Fruit fly (Drosophila melanogaster) Kc167 (cell line): Measurements from ENCODE around the gene Alp12.

ENCODE experiments used
- Myc ChIP-seq: fragments of >200 bp; optimal IDR thresholded peaks from 2 replicates; lab custom pipeline; 2017; ENCODE audit warnings: missing external identifiers
- Sin3A ChIP-seq: fragments of >200 bp; optimal IDR thresholded peaks from 2 replicates; lab custom pipeline; 2018; ENCODE audit warnings: missing external identifiers
- h ChIP-seq: fragments of >200 bp; optimal IDR thresholded peaks from 3 replicates; lab custom pipeline; 2018; ENCODE audit warnings: missing external identifiers
- insv ChIP-seq: fragments of >200 bp; optimal IDR thresholded peaks from 3 replicates; lab custom pipeline; 2018; ENCODE audit warnings: missing external identifiers
- psq ChIP-seq: fragments of >200 bp; optimal IDR thresholded peaks from 2 replicates; lab custom pipeline; 2017; ENCODE audit warnings: missing external identifiers
- ttk ChIP-seq: sonication (Bioruptor generic); optimal IDR thresholded peaks from 2 replicates; lab custom pipeline; 2017; ENCODE audit warnings: missing external identifiers

Alp12 gene

DNA sequence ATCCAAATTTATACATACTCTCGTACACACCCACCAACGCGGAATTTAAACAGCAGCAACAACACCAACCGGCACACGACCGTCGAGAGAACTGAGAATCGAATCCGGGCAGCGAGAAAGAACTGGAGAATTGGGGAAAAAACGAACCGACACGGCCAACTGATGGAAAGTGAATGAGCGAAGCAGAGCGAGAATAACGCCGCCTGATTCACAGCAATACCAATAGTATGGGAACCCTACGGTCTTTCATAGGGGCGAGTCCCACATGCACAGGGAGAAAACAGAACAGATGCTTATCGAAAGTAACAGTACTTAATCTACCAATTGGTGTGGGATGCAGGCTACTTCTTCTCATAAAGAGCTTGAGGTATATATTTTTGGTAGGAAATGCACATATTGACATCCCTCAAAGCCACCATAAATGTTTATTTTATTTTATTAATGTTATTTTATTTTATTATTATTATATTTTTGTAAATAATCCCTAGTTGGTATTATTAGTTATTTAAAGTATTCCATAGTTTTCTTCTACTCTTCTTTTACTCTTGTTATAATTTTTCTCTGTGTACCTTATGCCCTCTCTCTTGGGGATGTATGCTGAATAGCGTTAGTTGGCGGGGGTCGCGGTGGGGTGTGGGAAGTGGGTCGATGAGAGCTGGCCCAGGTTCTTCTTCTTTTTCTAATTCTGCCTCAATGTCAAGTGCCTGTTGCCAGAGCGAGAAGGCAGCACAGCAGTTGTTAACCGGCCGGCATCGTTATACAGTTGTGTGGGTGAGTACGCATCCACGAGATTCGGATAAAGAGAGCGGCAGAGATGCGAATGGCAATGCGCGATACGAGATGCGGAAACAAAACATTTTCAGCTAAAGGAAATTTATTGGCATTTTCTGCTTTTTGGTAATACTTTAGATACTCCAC, 25.3 kb upstream of the Alp12 start, which contains the start of gene CG17544:
Gene CG17544 (minus strand): TSS at position 177 of the 918 bp plus-strand sequence.
- no peak for TF ChIP-seq h (lab: Kevin White, UChicago)
- no peak for TF ChIP-seq ttk (lab: Kevin White, UChicago)
- TF ChIP-seq insv (lab: Kevin White, UChicago): no peak
- no peak for TF ChIP-seq Myc
- TF ChIP-seq psq: no peak
- no peak for TF ChIP-seq Sin3A (lab: Kevin White, UChicago)

DNA sequence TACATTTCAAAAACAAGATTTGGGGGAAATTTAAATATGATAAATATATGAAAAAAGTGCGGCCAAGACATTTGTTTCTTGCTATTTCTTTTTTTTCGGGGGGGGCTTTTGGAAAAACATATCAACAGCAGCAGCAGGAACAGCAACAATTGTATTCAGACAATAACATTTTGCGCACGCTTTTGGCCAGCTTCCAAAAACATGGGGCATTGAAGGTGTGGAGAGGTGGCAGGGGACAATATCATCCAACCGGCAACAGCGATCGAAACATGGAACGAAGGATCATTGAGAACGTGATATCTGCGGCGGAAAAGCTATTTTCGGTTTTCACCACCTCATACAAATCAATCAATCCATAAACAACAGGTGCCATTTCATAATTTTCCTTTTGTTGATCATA, 21.9 kb upstream of the Alp12 start:
- TF ChIP-seq ttk (lab: Kevin White, UChicago): no peak
- TF ChIP-seq h (lab: Kevin White, UChicago): no peak
- TF ChIP-seq psq: no peak
- no peak for TF ChIP-seq insv (lab: Kevin White, UChicago)
- TF ChIP-seq Sin3A (lab: Kevin White, UChicago): no peak
- no peak for TF ChIP-seq Myc

DNA sequence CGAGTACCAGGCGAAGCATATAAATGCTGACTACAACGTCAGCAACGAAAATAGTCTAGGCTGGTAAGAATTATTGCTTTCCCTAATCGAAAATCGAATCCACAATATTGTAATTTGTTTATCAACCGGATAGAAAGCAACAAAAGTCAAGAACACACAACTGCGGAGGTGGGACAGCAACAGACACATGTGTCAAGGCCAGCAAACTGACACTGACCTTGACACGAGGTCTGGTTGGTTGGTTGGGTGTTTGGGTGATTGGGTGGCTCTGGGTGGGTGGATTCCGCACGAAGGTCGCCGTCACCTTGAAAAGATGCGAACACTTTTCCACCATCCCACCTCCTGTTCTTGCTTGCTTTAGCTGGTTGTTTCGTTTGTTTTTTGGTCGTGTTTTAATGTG, 21.2 kb upstream of the Alp12 start:
- no peak for TF ChIP-seq psq
- TF ChIP-seq Sin3A (lab: Kevin White, UChicago): no peak
- no peak for TF ChIP-seq Myc
- no peak for TF ChIP-seq insv (lab: Kevin White, UChicago)
- TF ChIP-seq ttk (lab: Kevin White, UChicago): no peak
- no peak for TF ChIP-seq h (lab: Kevin White, UChicago)

DNA sequence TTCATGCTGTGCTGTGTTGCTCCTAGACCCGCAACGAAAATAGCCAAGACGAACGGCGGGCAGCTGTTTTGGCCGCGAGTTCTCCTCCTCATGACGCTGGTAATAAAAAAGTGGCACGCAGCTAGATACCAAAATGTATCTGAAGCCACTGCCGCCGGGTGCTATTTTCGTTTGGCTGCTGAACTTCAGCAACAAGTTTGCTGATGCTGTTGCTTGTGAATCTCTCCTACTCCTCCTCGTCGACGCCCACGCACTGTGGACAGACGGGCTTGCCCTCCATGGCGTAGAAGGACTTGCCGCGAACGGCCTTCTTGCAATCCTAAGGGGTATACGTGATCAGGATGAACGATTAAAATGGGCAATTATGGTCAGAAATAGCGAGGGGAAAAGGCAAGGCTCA, 20.5 kb upstream of the Alp12 start:
- no peak for TF ChIP-seq Myc
- no peak for TF ChIP-seq insv (lab: Kevin White, UChicago)
- TF ChIP-seq Sin3A (lab: Kevin White, UChicago): no peak
- TF ChIP-seq psq: no peak
- no peak for TF ChIP-seq ttk (lab: Kevin White, UChicago)
- no peak for TF ChIP-seq h (lab: Kevin White, UChicago)

DNA sequence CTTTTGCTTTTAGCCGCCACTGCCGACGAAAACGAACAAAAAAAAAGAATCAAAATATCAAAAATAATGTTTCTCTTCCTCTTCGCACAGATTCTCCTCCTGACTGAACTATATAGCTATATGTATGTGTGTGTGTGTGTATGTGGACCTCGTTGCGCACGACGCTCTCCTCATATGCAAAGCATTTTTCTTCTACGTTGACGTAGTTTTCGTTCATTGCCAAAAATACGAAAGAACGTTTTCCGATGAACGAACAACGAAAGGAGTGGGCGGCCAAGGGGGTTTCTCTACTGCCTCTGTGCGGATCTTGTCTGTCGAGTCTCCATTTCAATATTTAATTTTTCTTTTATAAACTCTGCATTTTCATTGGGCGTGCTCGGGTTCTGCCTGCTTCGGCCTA, 19.0 kb upstream of the Alp12 start:
- TF ChIP-seq Sin3A (lab: Kevin White, UChicago): no peak

DNA sequence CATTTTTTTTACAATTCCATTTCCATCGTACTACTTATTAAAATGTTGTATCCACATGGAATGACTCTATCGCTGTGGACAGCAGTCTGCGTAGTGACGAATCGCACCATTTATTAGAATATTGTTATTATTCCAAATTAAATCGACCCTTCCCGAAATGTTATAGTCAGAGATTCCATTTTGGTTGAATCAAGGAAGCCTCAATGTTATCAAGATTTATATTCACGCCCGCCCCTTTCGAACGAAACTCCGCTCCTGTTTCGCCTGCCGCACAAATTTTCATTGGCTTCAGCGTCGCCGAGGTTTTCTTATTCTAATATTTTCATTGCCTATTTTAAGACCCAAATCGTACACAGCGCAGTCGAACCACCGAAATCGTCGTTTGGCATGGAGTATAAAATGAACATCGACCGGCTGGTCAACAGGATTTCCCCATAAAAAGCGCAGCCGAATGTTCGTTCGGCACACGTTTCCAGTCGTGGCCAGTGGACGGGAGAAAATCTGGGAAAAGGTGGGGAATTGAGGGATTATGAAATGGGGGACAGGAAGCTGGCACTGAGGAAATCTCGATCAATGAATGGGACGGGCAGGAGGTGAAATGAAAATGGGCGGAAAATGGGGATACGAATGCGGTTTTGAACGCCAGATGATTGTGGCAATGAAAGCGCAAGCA, 18.0 kb upstream of the Alp12 start:
- TF ChIP-seq ttk (lab: Kevin White, UChicago): no peak

DNA sequence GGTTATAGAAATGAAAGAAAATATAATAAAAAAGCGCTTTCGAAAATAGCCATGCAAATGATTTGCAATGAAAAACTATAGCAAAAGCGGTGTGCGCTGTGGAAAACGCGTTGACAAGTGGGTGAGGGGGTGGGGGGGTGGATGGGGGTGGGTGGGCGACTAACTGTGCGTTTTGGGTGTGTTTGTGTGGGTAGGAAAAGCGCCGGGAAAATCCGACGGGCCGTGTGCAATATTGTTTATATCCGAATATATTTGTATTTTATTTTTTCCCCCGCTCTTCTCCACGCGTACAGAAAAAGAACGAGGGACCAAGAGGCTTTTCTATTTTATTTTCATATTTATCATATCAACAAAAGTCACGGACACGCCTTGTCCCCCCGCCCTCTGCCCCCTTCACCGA, 17.4 kb upstream of the Alp12 start:
- TF ChIP-seq Myc (no peak), ttk (lab: Kevin White, UChicago) (no peak), Sin3A (lab: Kevin White, UChicago) (no peak), insv (lab: Kevin White, UChicago) (no peak), h (lab: Kevin White, UChicago) (no peak), psq (no peak)

DNA sequence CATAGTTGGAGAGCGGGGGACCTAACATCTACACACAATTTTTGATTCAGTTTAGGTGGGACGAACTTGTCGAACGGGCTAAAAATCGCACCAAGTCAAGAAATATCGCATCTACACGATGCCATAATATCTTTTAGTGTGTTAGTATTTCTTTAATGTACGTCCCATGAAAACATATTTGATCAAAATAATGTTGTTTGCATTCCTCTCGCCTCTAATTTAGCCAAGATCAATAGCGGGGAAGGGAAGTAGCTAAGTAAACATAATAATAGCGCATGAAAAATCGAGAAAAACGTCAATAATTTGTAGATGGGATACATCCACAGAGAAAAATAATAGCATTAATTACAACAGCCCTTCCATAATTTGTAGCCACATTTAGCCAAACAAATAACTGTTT, 11.9 kb upstream of the Alp12 start:
- no peak for TF ChIP-seq insv (lab: Kevin White, UChicago)
- no peak for TF ChIP-seq ttk (lab: Kevin White, UChicago)
- no peak for TF ChIP-seq Myc
- TF ChIP-seq psq: no peak
- no peak for TF ChIP-seq h (lab: Kevin White, UChicago)
- no peak for TF ChIP-seq Sin3A (lab: Kevin White, UChicago)

DNA sequence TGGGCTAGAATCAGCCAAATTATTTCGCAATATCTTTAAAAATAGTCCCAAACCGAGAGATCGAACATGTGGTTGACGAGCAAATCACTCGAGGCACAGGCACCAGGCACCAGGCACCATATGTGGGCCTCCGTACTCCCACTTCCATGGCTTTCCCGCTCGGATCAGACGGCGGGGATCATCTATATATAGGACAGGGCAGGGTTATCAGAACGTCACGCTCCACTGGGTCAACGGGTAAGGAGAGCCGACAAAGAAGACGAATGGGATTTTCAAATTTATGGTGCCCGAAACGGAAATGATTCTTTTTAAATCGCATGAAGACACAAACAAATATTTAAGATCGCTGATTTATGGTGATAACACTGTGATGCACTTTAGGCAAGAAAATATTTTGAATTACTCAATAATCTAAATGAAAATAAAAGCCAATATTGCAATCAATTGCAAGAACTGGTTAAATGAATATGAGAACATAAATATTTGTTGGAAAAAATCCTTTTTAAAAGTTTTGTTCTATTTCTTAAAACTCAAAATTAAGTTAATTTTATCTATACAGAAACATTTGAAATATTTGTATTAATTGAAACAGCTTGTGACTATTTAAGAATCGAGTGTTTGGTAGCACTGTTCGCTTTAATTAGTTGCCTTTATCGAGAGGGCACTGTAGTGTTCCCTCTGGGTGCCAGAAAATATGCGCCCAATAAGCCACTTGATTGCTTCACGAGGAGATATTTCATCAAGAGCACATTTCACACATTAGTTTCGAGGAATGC, 10.5 kb upstream of the Alp12 start:
- no peak for TF ChIP-seq insv (lab: Kevin White, UChicago)
- TF ChIP-seq Sin3A (lab: Kevin White, UChicago): no peak
- no peak for TF ChIP-seq Myc
- TF ChIP-seq h (lab: Kevin White, UChicago): no peak
- TF ChIP-seq ttk (lab: Kevin White, UChicago): no peak
- no peak for TF ChIP-seq psq

DNA sequence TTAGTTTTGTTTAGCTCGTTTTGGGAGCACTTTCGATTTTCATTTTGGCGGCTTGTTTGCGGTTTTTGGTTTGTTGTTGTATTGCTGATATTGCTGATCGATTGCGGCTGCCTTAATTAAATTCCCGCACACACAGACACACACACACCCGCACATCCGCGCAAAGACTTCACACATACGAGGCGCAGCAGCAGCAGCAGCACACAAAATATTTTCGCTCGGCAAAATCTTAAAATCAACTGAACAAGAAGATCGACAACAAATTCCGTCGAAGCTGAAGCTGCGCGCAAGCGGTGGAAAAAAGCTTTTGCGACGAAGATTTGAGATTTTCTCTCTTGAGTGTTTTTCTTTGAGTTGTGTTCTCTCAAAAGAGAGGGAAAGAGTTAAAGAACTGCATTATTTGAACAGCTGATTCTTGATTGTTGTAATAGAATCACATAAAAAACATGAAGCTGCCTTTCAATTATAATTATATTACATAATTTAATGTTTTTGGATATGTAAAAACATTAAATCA, 9.6 kb upstream of the Alp12 start:
- TF ChIP-seq h (lab: Kevin White, UChicago): no peak
- TF ChIP-seq Sin3A (lab: Kevin White, UChicago): no peak
- TF ChIP-seq ttk (lab: Kevin White, UChicago): no peak
- no peak for TF ChIP-seq Myc
- no peak for TF ChIP-seq psq
- no peak for TF ChIP-seq insv (lab: Kevin White, UChicago)

DNA sequence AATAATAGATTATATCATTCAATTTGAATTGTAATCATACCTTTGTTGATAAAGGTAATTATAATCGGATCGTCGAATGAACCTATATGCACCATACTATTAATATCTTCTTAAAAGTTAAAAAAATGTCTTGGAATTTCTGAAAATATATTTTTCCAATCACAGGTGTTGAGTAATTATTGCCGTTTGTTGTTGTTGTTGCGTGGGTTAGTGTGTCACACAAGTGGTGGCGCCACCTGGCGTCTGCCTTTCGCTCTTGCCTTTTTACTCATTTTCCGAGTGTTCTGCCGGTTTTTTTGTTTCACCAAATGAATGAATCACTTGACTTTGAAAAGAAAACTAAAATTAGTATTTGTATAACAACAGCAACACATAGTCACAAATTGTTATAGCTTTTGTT, 8.7 kb upstream of the Alp12 start:
- TF ChIP-seq ttk (lab: Kevin White, UChicago) (no peak), insv (lab: Kevin White, UChicago) (no peak), Myc (no peak), psq (no peak), Sin3A (lab: Kevin White, UChicago) (no peak), h (lab: Kevin White, UChicago) (no peak)

DNA sequence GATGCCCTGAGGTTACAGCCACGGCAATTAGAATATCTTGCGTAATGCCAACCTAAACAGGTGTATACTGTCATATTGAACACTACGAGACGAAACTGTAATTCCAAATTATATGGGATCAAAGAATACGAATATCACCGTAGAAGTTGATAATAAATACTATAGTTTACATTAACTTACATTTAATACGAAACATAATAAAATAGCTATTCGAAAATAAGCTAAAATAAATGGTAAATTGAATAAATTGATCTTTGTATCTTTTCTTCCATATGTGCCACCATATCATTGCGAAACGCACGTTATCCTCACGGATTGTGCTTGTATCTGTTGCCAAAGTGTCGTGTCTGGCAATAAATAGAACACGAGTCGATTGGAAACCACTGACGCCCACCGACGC, 8.0 kb upstream of the Alp12 start:
- no peak for TF ChIP-seq psq
- TF ChIP-seq Sin3A (lab: Kevin White, UChicago): no peak
- no peak for TF ChIP-seq insv (lab: Kevin White, UChicago)
- no peak for TF ChIP-seq ttk (lab: Kevin White, UChicago)
- TF ChIP-seq h (lab: Kevin White, UChicago): no peak
- TF ChIP-seq Myc: no peak
